Worm (Caenorhabditis elegans): ENCODE data around the gene mtss-1.

DNA sequence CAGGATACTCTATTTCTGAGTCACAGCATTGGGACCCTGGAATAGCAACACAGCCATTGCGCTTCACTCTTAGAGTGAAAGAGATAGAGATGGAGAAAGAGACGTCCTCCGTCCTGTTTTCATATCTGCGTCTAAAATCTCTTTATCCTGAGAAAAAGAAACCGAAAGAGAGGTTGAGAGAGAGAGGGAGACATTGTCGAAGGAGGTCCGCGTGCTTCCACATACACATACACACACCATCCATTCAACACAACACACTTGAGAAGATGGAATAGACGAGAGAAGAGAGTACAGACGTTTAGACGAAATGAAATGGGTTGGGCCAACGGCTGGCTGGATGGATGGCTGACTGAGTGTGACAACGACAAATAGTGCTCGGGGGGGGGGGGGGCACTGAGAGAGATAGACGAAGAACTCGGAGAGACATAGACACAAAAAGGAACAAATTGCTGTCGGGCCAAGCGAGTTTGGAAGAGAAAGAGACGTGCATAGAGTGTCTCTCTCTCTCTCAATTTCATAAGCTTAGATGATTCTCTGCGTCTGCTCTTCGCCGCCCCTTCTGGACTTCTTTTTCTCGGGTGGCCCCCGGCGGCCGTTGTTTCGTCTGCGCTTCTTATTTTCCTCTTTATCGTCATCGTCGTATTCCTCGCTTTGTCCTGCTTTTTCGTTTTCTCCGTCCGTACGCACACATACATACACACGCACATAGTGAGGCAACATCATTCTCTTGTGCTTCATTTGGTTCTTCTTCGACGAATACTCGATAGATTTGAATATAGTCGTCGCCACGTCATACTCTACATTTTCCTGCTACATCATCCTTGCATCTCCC lies 32.1 kb downstream of the mtss-1 start, which contains the start of gene F54F2.6:
- TF ChIP-seq ceh-9 (tag; optimal IDR thresholded peaks at IDR 0.05), result peak; percentile 24
- TF ChIP-seq nhr-25 (tag; optimal IDR thresholded peaks at IDR 0.05), result peak; percentile 44
- no peak for TF ChIP-seq ztf-4 (tag; optimal IDR thresholded peaks at IDR 0.05)
